Worm (Caenorhabditis elegans): ENCODE results near the gene C49G7.13.

Gene C49G7.13

DNA sequence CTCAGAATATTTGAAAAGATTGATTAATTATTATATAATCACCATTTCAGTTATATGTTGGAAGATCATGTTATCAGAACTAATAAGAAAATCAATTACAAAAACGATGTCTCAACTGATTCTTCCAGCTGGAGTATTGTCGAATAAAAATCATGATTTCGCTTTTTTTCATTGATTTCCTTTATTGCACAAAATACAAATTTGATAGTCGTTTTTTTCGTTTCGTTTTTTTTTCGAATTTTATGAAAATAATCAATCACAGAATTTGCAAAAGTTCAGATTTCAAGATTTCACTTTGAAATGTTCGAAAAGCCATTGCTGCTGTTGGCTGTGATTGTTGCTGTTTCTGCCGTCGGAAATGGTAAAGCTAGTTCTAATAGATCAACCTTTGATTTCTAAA is at the start of gene C49G7.13:
TSS of gene C49G7.13 (plus strand) at position 301 of the 400 bp plus-strand sequence.
- no peak for TF ChIP-seq ceh-9 (tag; optimal IDR thresholded peaks at IDR 0.05)
- no peak for TF ChIP-seq nhr-23 (tag; optimal IDR thresholded peaks at IDR 0.05)
- TF ChIP-seq pha-4 (tag; optimal IDR thresholded peaks at IDR 0.05), result no peak
- no peak for TF ChIP-seq nhr-11 (tag; optimal IDR thresholded peaks at IDR 0.05)
- TF ChIP-seq skn-1 (tag; optimal IDR thresholded peaks at IDR 0.05), result no peak
- TF ChIP-seq ztf-11 (tag; optimal IDR thresholded peaks at IDR 0.05), result no peak
- TF ChIP-seq nhr-76 (tag; optimal IDR thresholded peaks at IDR 0.05), result no peak
- TF ChIP-seq sea-2 (GFP tag; optimal IDR thresholded peaks at IDR 0.05), result no peak
- no peak for TF ChIP-seq zag-1 (tag; optimal IDR thresholded peaks at IDR 0.05)
- no peak for TF ChIP-seq nhr-43 (tag; optimal IDR thresholded peaks at IDR 0.05; ENCODE audit: poor library complexity, severe bottlenecking)
- no peak for TF ChIP-seq nhr-67 (tag; optimal IDR thresholded peaks at IDR 0.05)
- no peak for TF ChIP-seq elt-3 (tag; optimal IDR thresholded peaks at IDR 0.05)
- no peak for TF ChIP-seq eor-1 (tag; optimal IDR thresholded peaks at IDR 0.05)

DNA sequence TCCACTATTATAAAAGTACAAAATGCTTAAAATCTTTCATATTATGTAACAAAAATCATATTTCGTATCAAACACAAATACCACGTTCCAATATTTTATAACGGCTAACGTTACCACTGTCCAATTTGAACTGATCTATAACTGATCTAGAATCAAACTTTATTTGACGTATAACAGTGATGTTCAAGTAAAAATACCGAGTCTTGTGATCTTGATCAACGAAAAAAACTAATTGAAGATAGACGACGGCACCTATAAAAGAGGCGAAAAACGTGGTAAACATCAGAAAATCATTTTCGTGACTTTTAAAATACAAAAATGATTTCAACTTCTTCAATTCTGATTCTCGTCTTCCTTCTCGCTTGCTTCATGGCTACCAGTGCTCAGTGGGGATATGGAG is 48.3 kb upstream of the C49G7.13 start, which contains the start of gene nlp-28:
TSS of gene nlp-28 (plus strand) at position 285 of the 400 bp plus-strand sequence.
- no peak for TF ChIP-seq nfya-1 (tag; optimal IDR thresholded peaks at IDR 0.05; ENCODE audit: insufficient read depth)
- no peak for TF ChIP-seq elt-2 (tag; optimal IDR thresholded peaks at IDR 0.05)
- no peak for TF ChIP-seq mml-1 (tag; optimal IDR thresholded peaks at IDR 0.05)
- TF ChIP-seq egl-5 (tag; optimal IDR thresholded peaks at IDR 0.05), result no peak
- TF ChIP-seq mdl-1 (tag; optimal IDR thresholded peaks at IDR 0.05), result no peak
- TF ChIP-seq tbx-2 (tag; optimal IDR thresholded peaks at IDR 0.05), result no peak
- no peak for TF ChIP-seq ceh-28 (tag; optimal IDR thresholded peaks at IDR 0.05)
- TF ChIP-seq fos-1 (tag; optimal IDR thresholded peaks at IDR 0.05), result no peak
- no peak for TF ChIP-seq ztf-11 (tag; optimal IDR thresholded peaks at IDR 0.05)
- no peak for TF ChIP-seq fkh-2 (tag; optimal IDR thresholded peaks at IDR 0.05)
- no peak for TF ChIP-seq ceh-82 (tag; optimal IDR thresholded peaks at IDR 0.05)
- TF ChIP-seq zag-1 (tag; optimal IDR thresholded peaks at IDR 0.05), result no peak
- TF ChIP-seq nhr-67 (tag; optimal IDR thresholded peaks at IDR 0.05), result no peak
- TF ChIP-seq pqm-1 (tag; optimal IDR thresholded peaks at IDR 0.05), result no peak
- no peak for TF ChIP-seq pha-4 (tag; optimal IDR thresholded peaks at IDR 0.05)
- no peak for TF ChIP-seq unc-39 (tag; optimal IDR thresholded peaks at IDR 0.05)

DNA sequence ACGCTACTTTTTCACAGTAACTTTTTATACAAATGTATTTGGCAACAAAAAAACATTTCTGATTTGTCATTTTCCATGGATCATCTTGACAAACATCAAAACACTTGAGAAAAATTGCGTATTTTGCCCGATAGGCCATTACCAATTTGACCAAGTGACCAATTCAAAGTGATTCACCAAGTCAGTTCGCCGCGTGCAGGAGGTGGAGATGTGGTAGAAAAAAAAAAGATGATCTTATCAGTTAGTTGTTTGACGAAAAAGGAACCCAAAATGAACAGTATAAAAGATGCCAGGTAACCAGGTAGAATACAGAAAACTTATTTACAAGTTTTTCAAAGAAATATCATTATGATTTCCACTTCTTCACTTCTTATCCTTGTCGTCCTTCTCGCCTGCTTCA is 46.8 kb upstream of the C49G7.13 start, which contains the start of gene nlp-27:
TSS of gene nlp-27 (plus strand) at position 309 of the 400 bp plus-strand sequence.
- TF ChIP-seq nhr-23 (tag; optimal IDR thresholded peaks at IDR 0.05) (peak; percentile 23), jun-1 (tag; optimal IDR thresholded peaks at IDR 0.05) (no peak)

DNA sequence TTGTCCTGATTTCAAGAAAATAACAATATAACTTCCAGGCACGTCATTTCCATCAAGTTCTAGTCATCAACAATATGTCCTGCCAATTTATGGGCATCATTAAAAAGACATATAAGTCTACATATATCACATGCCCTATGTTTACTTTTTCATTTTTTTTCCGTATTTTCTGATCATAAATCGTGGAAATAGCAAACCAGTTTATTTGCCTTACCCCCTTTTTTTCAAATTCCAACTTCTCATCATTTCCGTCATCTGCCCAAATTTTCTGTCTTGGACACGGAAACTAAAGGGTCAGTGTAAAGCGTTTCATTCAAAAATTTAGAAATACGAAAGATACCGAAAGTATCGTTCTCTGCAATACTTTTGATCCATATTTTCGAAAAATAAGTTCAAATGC is 43.6 kb upstream of the C49G7.13 start:
- no peak for TF ChIP-seq nhr-28 (tag; optimal IDR thresholded peaks at IDR 0.05)
- TF ChIP-seq hmg-11 (tag; optimal IDR thresholded peaks at IDR 0.05), result no peak
- no peak for TF ChIP-seq nhr-237 (tag; optimal IDR thresholded peaks at IDR 0.05)
- no peak for TF ChIP-seq elt-3 (tag; optimal IDR thresholded peaks at IDR 0.05)
- no peak for TF ChIP-seq egl-27 (tag; optimal IDR thresholded peaks at IDR 0.05)
- no peak for TF ChIP-seq nhr-76 (tag; optimal IDR thresholded peaks at IDR 0.05)
- TF ChIP-seq fkh-10 (GFP tag; optimal IDR thresholded peaks at IDR 0.05), result no peak
- no peak for TF ChIP-seq daf-12 (tag; optimal IDR thresholded peaks at IDR 0.05)
- no peak for TF ChIP-seq nhr-43 (tag; optimal IDR thresholded peaks at IDR 0.05; ENCODE audit: poor library complexity, severe bottlenecking)
- TF ChIP-seq pha-4 (tag; optimal IDR thresholded peaks at IDR 0.05), result no peak
- no peak for TF ChIP-seq elt-2 (tag; optimal IDR thresholded peaks at IDR 0.05)
- no peak for TF ChIP-seq fkh-2 (tag; optimal IDR thresholded peaks at IDR 0.05)
- no peak for TF ChIP-seq mml-1 (tag; optimal IDR thresholded peaks at IDR 0.05)
- no peak for TF ChIP-seq lsy-12 (tag; optimal IDR thresholded peaks at IDR 0.05)
- no peak for TF ChIP-seq nhr-23 (tag; optimal IDR thresholded peaks at IDR 0.05)
- TF ChIP-seq unc-62 (GFP tag; optimal IDR thresholded peaks at IDR 0.05), result no peak
- TF ChIP-seq jun-1 (tag; optimal IDR thresholded peaks at IDR 0.05), result no peak
- no peak for TF ChIP-seq fos-1 (tag; optimal IDR thresholded peaks at IDR 0.05)
- no peak for TF ChIP-seq ceh-9 (tag; optimal IDR thresholded peaks at IDR 0.05)
- no peak for TF ChIP-seq tbx-2 (tag; optimal IDR thresholded peaks at IDR 0.05)

DNA sequence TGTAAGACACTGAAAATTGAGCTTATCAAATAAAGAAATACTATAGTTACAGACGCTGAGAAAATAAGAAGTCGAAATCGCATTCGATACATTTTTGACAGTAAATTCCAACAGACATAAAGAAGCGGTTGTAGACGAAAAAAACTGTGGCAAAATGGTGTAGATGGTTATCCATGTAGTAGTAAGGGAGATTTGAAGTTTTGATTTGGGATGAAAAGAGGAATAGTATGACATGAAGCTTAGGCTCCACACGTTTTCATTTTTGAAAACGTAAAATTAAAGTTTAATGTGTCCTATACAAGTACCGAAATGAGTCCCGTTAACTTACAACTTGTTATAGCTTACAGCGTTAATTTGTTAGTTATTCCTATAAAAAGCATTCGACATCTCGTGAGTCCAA is 41.9 kb upstream of the C49G7.13 start, which contains the start of gene K09D9.9:
TSS of gene K09D9.9 (minus strand) at position 101 of the 400 bp plus-strand sequence.
- TF ChIP-seq ceh-16 (tag; optimal IDR thresholded peaks at IDR 0.05), result no peak
- TF ChIP-seq nhr-77 (tag; optimal IDR thresholded peaks at IDR 0.05), result no peak
- no peak for TF ChIP-seq lin-39 (tag; optimal IDR thresholded peaks at IDR 0.05)
